Worm (Caenorhabditis elegans): ENCODE data around the gene Y55B1BL.2.

ce11 chrIII:356906-357901, 45.4 kb upstream of the Y55B1BL.2 start:
- TF ChIP-seq unc-39 (tag; optimal IDR thresholded peaks at IDR 0.05), result no peak
- no peak for TF ChIP-seq unc-62 (GFP tag; optimal IDR thresholded peaks at IDR 0.05)
- peak; percentile 57 for TF ChIP-seq ama-1 (optimal IDR thresholded peaks at IDR 0.05)
- TF ChIP-seq ceh-16 (tag; optimal IDR thresholded peaks at IDR 0.05), result no peak
- TF ChIP-seq ztf-11 (tag; optimal IDR thresholded peaks at IDR 0.05), result no peak
- no peak for TF ChIP-seq nhr-237 (tag; optimal IDR thresholded peaks at IDR 0.05)
- no peak for TF ChIP-seq R02D3.7 (tag; optimal IDR thresholded peaks at IDR 0.05)
- no peak for TF ChIP-seq lin-39 (tag; optimal IDR thresholded peaks at IDR 0.05)
- TF ChIP-seq mdl-1 (tag; optimal IDR thresholded peaks at IDR 0.05), result no peak
- TF ChIP-seq pha-4 (tag; optimal IDR thresholded peaks at IDR 0.05), result no peak
- TF ChIP-seq aly-2 (tag; optimal IDR thresholded peaks at IDR 0.05), result peak; percentile 15
- TF ChIP-seq zag-1 (tag; optimal IDR thresholded peaks at IDR 0.05), result no peak
- TF ChIP-seq nhr-23 (tag; optimal IDR thresholded peaks at IDR 0.05), result no peak
